Worm (Caenorhabditis elegans): Measurements from ENCODE around the gene D1086.6.

The D1086.6 gene

ce11 chrV:14098519-14098918 lies 18.9 kb downstream of the D1086.6 start, which contains the start of the genes D1086.2 and D1086.1:
TSS of gene D1086.2 (minus strand) at chrV:14098668.
TSS of gene D1086.1 (plus strand) at chrV:14098858.
- TF ChIP-seq daf-16 (GFP tag; optimal IDR thresholded peaks at IDR 0.05), result peak in 1 of 2 experiments; percentile 94
- TF ChIP-seq daf-16 (tag; optimal IDR thresholded peaks at IDR 0.05), result no peak
- TF ChIP-seq dpl-1 (GFP tag; optimal IDR thresholded peaks at IDR 0.05), result no peak
- no peak for TF ChIP-seq ces-1 (GFP tag; optimal IDR thresholded peaks at IDR 0.05)
- no peak for TF ChIP-seq Y48G9A.11 (GFP tag; IDR thresholded peaks at IDR 0.05)
- no peak for TF ChIP-seq fos-1 (tag; optimal IDR thresholded peaks at IDR 0.05)
- TF ChIP-seq aly-2 (tag; optimal IDR thresholded peaks at IDR 0.05), result no peak
- TF ChIP-seq aha-1 (tag), result peak; percentile 39

- TF ChIP-seq hlh-11 (tag; optimal IDR thresholded peaks at IDR 0.05) (peak; percentile 23), spr-1 (tag; optimal IDR thresholded peaks at IDR 0.05) (no peak), fkh-10 (GFP tag; optimal IDR thresholded peaks at IDR 0.05) (no peak), F44E2.7 (GFP tag; IDR thresholded peaks at IDR 0.05) (no peak), vab-7 (GFP tag; IDR thresholded peaks at IDR 0.05) (no peak), ces-1 (GFP tag; optimal IDR thresholded peaks at IDR 0.05) (no peak), nhr-111 (GFP tag; optimal IDR thresholded peaks at IDR 0.05) (no peak), egl-27 (tag; optimal IDR thresholded peaks at IDR 0.05) (no peak), daf-16 (GFP tag; optimal IDR thresholded peaks at IDR 0.05) (peak in 1 of 2 experiments; percentile 59), daf-16 (tag; optimal IDR thresholded peaks at IDR 0.05) (no peak)
These were observed 21.3 kb downstream of the D1086.6 start, which contains the start of gene D1086.12 for ce11 chrV:14100886-14101285. TSS of gene D1086.12 (plus strand) at chrV:14101186.

ce11 chrV:14103970-14104369 lies 24.4 kb downstream of the D1086.6 start, which contains the start of gene D1086.9:
TSS of gene D1086.9 (plus strand) at chrV:14104270.
- no peak for TF ChIP-seq mdl-1 (tag; optimal IDR thresholded peaks at IDR 0.05)
- TF ChIP-seq ces-1 (GFP tag; optimal IDR thresholded peaks at IDR 0.05), result no peak
- TF ChIP-seq unc-39 (tag; optimal IDR thresholded peaks at IDR 0.05), result no peak
- no peak for TF ChIP-seq dmd-9 (GFP tag; IDR thresholded peaks at IDR 0.05)
- TF ChIP-seq madf-5 (GFP tag; IDR thresholded peaks at IDR 0.05), result no peak
- no peak for TF ChIP-seq ztf-11 (tag; optimal IDR thresholded peaks at IDR 0.05)
- TF ChIP-seq pqm-1 (tag; optimal IDR thresholded peaks at IDR 0.05), result no peak
- no peak for TF ChIP-seq nhr-77 (tag; optimal IDR thresholded peaks at IDR 0.05)
- TF ChIP-seq nhr-48 (tag; optimal IDR thresholded peaks at IDR 0.05), result no peak
- TF ChIP-seq lin-29 (GFP tag; IDR thresholded peaks at IDR 0.05), result no peak
- no peak for TF ChIP-seq lin-13 (GFP tag; optimal IDR thresholded peaks at IDR 0.05)
- no peak for TF ChIP-seq sdz-12 (GFP tag; optimal IDR thresholded peaks at IDR 0.05)
- TF ChIP-seq lin-1 (GFP tag; IDR thresholded peaks at IDR 0.05), result no peak
- TF ChIP-seq aha-1 (tag), result no peak
- no peak for TF ChIP-seq skn-1 (tag; optimal IDR thresholded peaks at IDR 0.05)
- no peak for TF ChIP-seq Y105C5A.15 (GFP tag; IDR thresholded peaks at IDR 0.05)
- no peak for TF ChIP-seq mxl-3 (GFP tag; optimal IDR thresholded peaks at IDR 0.05)
- no peak for TF ChIP-seq nhr-11 (tag; optimal IDR thresholded peaks at IDR 0.05)
- TF ChIP-seq F10B5.3 (tag; optimal IDR thresholded peaks at IDR 0.05), result no peak
- TF ChIP-seq F37D6.2 (tag; optimal IDR thresholded peaks at IDR 0.05), result no peak

ce11 chrV:14107511-14107910 lies 27.9 kb downstream of the D1086.6 start, which contains the start of gene H39E23.3:
TSS of gene H39E23.3 (plus strand) at chrV:14107811.
- TF ChIP-seq vab-7 (GFP tag; IDR thresholded peaks at IDR 0.05) (no peak), mxl-3 (GFP tag; optimal IDR thresholded peaks at IDR 0.05) (no peak), tra-1 (GFP tag; IDR thresholded peaks at IDR 0.05) (no peak), ceh-32 (tag; optimal IDR thresholded peaks at IDR 0.05; ENCODE audit: poor library complexity) (no peak), pha-4 (GFP tag; IDR thresholded peaks at IDR 0.05) (no peak), pha-4 (tag; optimal IDR thresholded peaks at IDR 0.05) (no peak), daf-8 (GFP tag; IDR thresholded peaks at IDR 0.05) (no peak), fkh-10 (GFP tag; optimal IDR thresholded peaks at IDR 0.05) (no peak), F10B5.3 (tag; optimal IDR thresholded peaks at IDR 0.05) (no peak), madf-5 (GFP tag; IDR thresholded peaks at IDR 0.05) (no peak)
